Fruit fly (Drosophila melanogaster) S2 (cell line): ENCODE measurements around the gene CG7557.

Experiments used
- CG8478 ChIP-seq: fragments of >200 bp; optimal IDR thresholded peaks from 2 replicates; lab custom pipeline; 2018
- CTCF ChIP-seq, 2 experiments: fragments of >200 bp; optimal IDR thresholded peaks; 2 replicates each; lab custom pipeline; 2018

DNA sequence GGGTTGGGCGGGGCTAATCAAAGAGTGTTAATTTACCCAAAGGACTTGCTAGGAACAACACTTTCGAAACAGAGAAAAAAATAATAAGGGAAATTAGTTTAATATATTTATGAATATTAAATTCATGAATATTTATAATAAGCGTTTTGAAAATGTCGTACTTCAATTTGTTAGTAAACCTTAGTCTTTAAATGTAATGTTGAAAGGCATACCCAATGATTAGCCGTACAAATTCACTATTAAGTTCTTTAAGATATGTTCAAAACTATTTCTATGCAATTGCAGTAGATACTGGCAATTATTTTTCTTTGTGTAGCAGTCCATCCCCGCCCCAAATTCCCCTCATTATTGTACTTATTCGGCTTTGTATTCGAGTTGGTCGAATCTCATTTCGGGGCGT, 34.5 kb upstream of the CG7557 start:
- no peak for TF ChIP-seq CTCF (optimal IDR thresholded peaks at IDR 0.05; lab: Kevin White, UChicago)
- no peak for TF ChIP-seq CG8478 (lab: Kevin White, UChicago)
